Fruit fly (Drosophila melanogaster): Measurements from ENCODE around the gene Alp12.

DNA sequence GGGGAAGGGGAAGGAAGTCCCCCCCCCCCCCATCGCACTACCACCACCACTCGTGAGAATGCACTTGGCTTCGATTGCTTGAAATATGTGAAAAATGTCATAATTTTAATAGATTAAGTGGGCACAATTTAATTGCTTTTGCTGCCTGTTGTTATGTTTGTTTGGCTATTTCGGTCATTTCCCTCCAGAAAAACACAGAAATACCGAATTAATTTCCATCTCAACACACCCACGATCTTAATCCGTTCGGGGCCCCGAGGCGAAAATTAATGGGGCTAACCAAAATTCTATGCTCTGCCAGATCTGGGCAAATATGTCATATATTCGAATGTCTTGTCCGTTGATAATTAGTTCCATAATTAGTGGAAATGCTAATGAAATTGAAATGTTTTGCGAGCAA, 1.2 kb upstream of the Alp12 start:
- TF ChIP-seq GATAd (GFP tag; optimal IDR thresholded peaks at IDR 0.05) (no peak), dsf (GFP tag; optimal IDR thresholded peaks at IDR 0.05; ENCODE audit: borderline replicate concordance) (no peak), lola (GFP tag; optimal IDR thresholded peaks at IDR 0.05) (no peak), Dfd (GFP tag; optimal IDR thresholded peaks at IDR 0.05) (no peak), rgr (GFP tag; optimal IDR thresholded peaks at IDR 0.05) (no peak), tai (GFP tag; optimal IDR thresholded peaks at IDR 0.05) (no peak), Myc (optimal IDR thresholded peaks at IDR 0.05) (no peak), Jra (GFP tag; optimal IDR thresholded peaks at IDR 0.05) (no peak), psq (GFP tag; optimal IDR thresholded peaks at IDR 0.05) (no peak)

Data from whole organism, wandering third instar larva.